6 worm cellular contexts compared by ENCODE assay signal in genomic region chrV:9225675-9226144, ce11.
TF ChIP-seq lines count a peak whose summit lies in the region.

F07C3.2 (plus strand) TSS chrV:9226094.

TF ChIP-seq in whole organism, L1 larva, 84 proteins besides CTCF, POLR2A, EP300 and RAD21:
- no peak for TF ChIP-seq efl-1 (optimal IDR thresholded peaks at IDR 0.05; lab: Kevin White, UChicago)
- TF ChIP-seq efl-1 (GFP tag; optimal IDR thresholded peaks at IDR 0.05 in 1 of 2; lab: Kevin White, UChicago), result peak in 1 of 2 experiments; percentile 50
- no peak for TF ChIP-seq fkh-4 (tag; optimal IDR thresholded peaks at IDR 0.05; lab: Kevin White, UChicago; ENCODE audit: borderline replicate concordance)
- peak in 1 of 3 experiments; percentile 22 for TF ChIP-seq ceh-82 (tag; optimal IDR thresholded peaks at IDR 0.05; lab: Kevin White, UChicago)
- TF ChIP-seq lin-14 (GFP tag; optimal IDR thresholded peaks at IDR 0.05; lab: Kevin White, UChicago), result peak; percentile 84

TF ChIP-seq in whole organism, L2 larva, 48 proteins besides CTCF, POLR2A, EP300 and RAD21 (continues in another document):
- TF ChIP-seq mab-5 (tag; optimal IDR thresholded peaks at IDR 0.05; lab: Kevin White, UChicago) (no peak), unc-55 (GFP tag; optimal IDR thresholded peaks at IDR 0.05; lab: Kevin White, UChicago) (peak; percentile 49), lsy-2 (tag; optimal IDR thresholded peaks at IDR 0.05; lab: Kevin White, UChicago) (peak in 1 of 2 experiments; percentile 36), unc-62 (GFP tag; optimal IDR thresholded peaks at IDR 0.05; lab: Kevin White, UChicago) (no peak), gmeb-1 (tag; optimal IDR thresholded peaks at IDR 0.05; lab: Kevin White, UChicago) (no peak), elt-1 (tag; optimal IDR thresholded peaks at IDR 0.05; lab: Kevin White, UChicago) (no peak), lin-39 (tag; optimal IDR thresholded peaks at IDR 0.05; lab: Kevin White, UChicago) (no peak), R02D3.7 (tag; optimal IDR thresholded peaks at IDR 0.05; lab: Kevin White, UChicago) (no peak), ztf-1 (GFP tag; conservative IDR thresholded peaks at IDR 0.05; lab: Robert Waterston, UW) (no peak), crh-2 (tag; optimal IDR thresholded peaks at IDR 0.05; lab: Kevin White, UChicago) (peak; percentile 16), ceh-82 (tag; optimal IDR thresholded peaks at IDR 0.05; lab: Kevin White, UChicago) (no peak), nhr-11 (tag; optimal IDR thresholded peaks at IDR 0.05; lab: Kevin White, UChicago) (no peak), skn-1 (tag; optimal IDR thresholded peaks at IDR 0.05; lab: Kevin White, UChicago) (no peak), peb-1 (tag; optimal IDR thresholded peaks at IDR 0.05; lab: Kevin White, UChicago) (no peak), sma-9 (GFP tag; optimal IDR thresholded peaks at IDR 0.05; lab: Kevin White, UChicago) (no peak), sma-9 (tag; optimal IDR thresholded peaks at IDR 0.05; lab: Kevin White, UChicago) (no peak), nhr-21 (tag; optimal IDR thresholded peaks at IDR 0.05; lab: Kevin White, UChicago) (no peak), F13H6.1 (tag; optimal IDR thresholded peaks at IDR 0.05; lab: Kevin White, UChicago) (no peak)

TF ChIP-seq in whole organism, L3 larva, 47 proteins besides CTCF, POLR2A, EP300 and RAD21:
- TF ChIP-seq nhr-23 (tag; optimal IDR thresholded peaks at IDR 0.05; lab: Kevin White, UChicago), result no peak
- no peak for TF ChIP-seq ceh-16 (tag; optimal IDR thresholded peaks at IDR 0.05; lab: Kevin White, UChicago)
- TF ChIP-seq daf-12 (tag; optimal IDR thresholded peaks at IDR 0.05; lab: Kevin White, UChicago), result no peak
- TF ChIP-seq elt-3 (tag; optimal IDR thresholded peaks at IDR 0.05; lab: Kevin White, UChicago), result no peak
- TF ChIP-seq nhr-25 (tag; optimal IDR thresholded peaks at IDR 0.05; lab: Kevin White, UChicago), result no peak
- TF ChIP-seq nhr-43 (tag; optimal IDR thresholded peaks at IDR 0.05; lab: Kevin White, UChicago; ENCODE audit: poor library complexity, severe bottlenecking), result no peak
- TF ChIP-seq fkh-10 (GFP tag; optimal IDR thresholded peaks at IDR 0.05; lab: Kevin White, UChicago), result peak; percentile 13
- no peak for TF ChIP-seq pqm-1 (tag; optimal IDR thresholded peaks at IDR 0.05; lab: Kevin White, UChicago)
- no peak for TF ChIP-seq egl-27 (tag; optimal IDR thresholded peaks at IDR 0.05; lab: Kevin White, UChicago)
- TF ChIP-seq lin-39 (tag; optimal IDR thresholded peaks at IDR 0.05; lab: Kevin White, UChicago), result peak; percentile 62
- TF ChIP-seq hmg-11 (tag; optimal IDR thresholded peaks at IDR 0.05; lab: Kevin White, UChicago), result peak; percentile 26
- TF ChIP-seq nfya-1 (tag; optimal IDR thresholded peaks at IDR 0.05; lab: Kevin White, UChicago; ENCODE audit: insufficient read depth), result peak; percentile 41
- no peak for TF ChIP-seq aly-2 (tag; optimal IDR thresholded peaks at IDR 0.05; lab: Kevin White, UChicago)

TF ChIP-seq in whole organism, L4 larva, 104 proteins besides CTCF, POLR2A, EP300 and RAD21:
- TF ChIP-seq Y48G9A.11 (GFP tag; IDR thresholded peaks at IDR 0.05; lab: Robert Waterston, UW), result no peak
- no peak for TF ChIP-seq mxl-2 (GFP tag; conservative IDR thresholded peaks at IDR 0.05; lab: Robert Waterston, UW)
- no peak for TF ChIP-seq lin-13 (GFP tag; optimal IDR thresholded peaks at IDR 0.05; lab: Kevin White, UChicago)
- no peak for TF ChIP-seq nhr-11 (tag; optimal IDR thresholded peaks at IDR 0.05; lab: Kevin White, UChicago)
- TF ChIP-seq nhr-102 (tag; optimal IDR thresholded peaks at IDR 0.05; lab: Kevin White, UChicago), result no peak
- no peak for TF ChIP-seq dmd-9 (GFP tag; IDR thresholded peaks at IDR 0.05; lab: Robert Waterston, UW)
- no peak for TF ChIP-seq dmd-8 (GFP tag; IDR thresholded peaks at IDR 0.05; lab: Robert Waterston, UW)
- no peak for TF ChIP-seq lsy-2 (tag; optimal IDR thresholded peaks at IDR 0.05; lab: Kevin White, UChicago)
- TF ChIP-seq F10B5.3 (tag; optimal IDR thresholded peaks at IDR 0.05; lab: Kevin White, UChicago), result no peak
- peak in 1 of 2 experiments; percentile 1 for TF ChIP-seq unc-62 (GFP tag; optimal IDR thresholded peaks at IDR 0.05 in 1 of 2; lab: Kevin White, UChicago)
- no peak for TF ChIP-seq unc-62 (tag; optimal IDR thresholded peaks at IDR 0.05; lab: Kevin White, UChicago)
- 0 out of 2 replicates have a peak, but pooled peaks have one; percentile 34 for TF ChIP-seq ctbp-1 (GFP tag; IDR thresholded peaks at IDR 0.05; lab: Robert Waterston, UW)
- no peak for TF ChIP-seq F49E8.2 (tag; optimal IDR thresholded peaks at IDR 0.05; lab: Kevin White, UChicago; ENCODE audit: borderline replicate concordance)
- TF ChIP-seq snpc-1.2 (GFP tag; IDR thresholded peaks at IDR 0.05; lab: Robert Waterston, UW), result no peak
- TF ChIP-seq hmg-1.1 (GFP tag; IDR thresholded peaks at IDR 0.05; lab: Robert Waterston, UW), result peak; percentile 39; the same call in 1 of the 2 replicates
- 0 out of 2 replicates have a peak, but pooled peaks have one; percentile 15 for TF ChIP-seq tra-1 (GFP tag; IDR thresholded peaks at IDR 0.05; lab: Robert Waterston, UW)

TF ChIP-seq in whole organism, late embryonic, 69 proteins besides CTCF, POLR2A, EP300 and RAD21:
- TF ChIP-seq che-1 (tag; optimal IDR thresholded peaks at IDR 0.05; lab: Kevin White, UChicago) (no peak), unc-42 (tag; optimal IDR thresholded peaks at IDR 0.05; lab: Kevin White, UChicago) (peak; percentile 61), dmd-4 (tag; optimal IDR thresholded peaks at IDR 0.05; lab: Kevin White, UChicago; ENCODE audit: borderline replicate concordance) (no peak), hlh-8 (tag; optimal IDR thresholded peaks at IDR 0.05; lab: Kevin White, UChicago) (no peak), pag-3 (tag; optimal IDR thresholded peaks at IDR 0.05; lab: Kevin White, UChicago; ENCODE audit: borderline replicate concordance) (no peak), ceh-48 (tag; optimal IDR thresholded peaks at IDR 0.05; lab: Kevin White, UChicago) (peak; percentile 30), ceh-31 (tag; optimal IDR thresholded peaks at IDR 0.05; lab: Kevin White, UChicago) (peak; percentile 56), fkh-6 (tag; optimal IDR thresholded peaks at IDR 0.05; lab: Kevin White, UChicago) (no peak)

TF ChIP-seq in whole organism, mixed stage, embryonic, 35 proteins besides CTCF, POLR2A, EP300 and RAD21:
- TF ChIP-seq bed-3 (GFP tag; optimal IDR thresholded peaks at IDR 0.05; lab: Kevin White, UChicago), result no peak
- no peak for TF ChIP-seq tbx-8 (GFP tag; optimal IDR thresholded peaks at IDR 0.05; lab: Kevin White, UChicago)
- TF ChIP-seq nhr-28 (tag; optimal IDR thresholded peaks at IDR 0.05; lab: Kevin White, UChicago), result no peak
- TF ChIP-seq ces-1 (GFP tag; optimal IDR thresholded peaks at IDR 0.05; lab: Kevin White, UChicago), result peak; percentile 51
- no peak for TF ChIP-seq unc-120 (tag; optimal IDR thresholded peaks at IDR 0.05; lab: Kevin White, UChicago; ENCODE audit: poor library complexity, severe bottlenecking)
- no peak for TF ChIP-seq nhr-237 (tag; optimal IDR thresholded peaks at IDR 0.05; lab: Kevin White, UChicago)
